Worm (Caenorhabditis elegans): ENCODE results near the gene B0304.4.

- TF ChIP-seq mdl-1 (tag; optimal IDR thresholded peaks at IDR 0.05) (no peak), R02D3.7 (tag; optimal IDR thresholded peaks at IDR 0.05) (no peak), ztf-4 (tag; optimal IDR thresholded peaks at IDR 0.05) (no peak), ztf-11 (tag; optimal IDR thresholded peaks at IDR 0.05) (no peak), nhr-237 (tag; optimal IDR thresholded peaks at IDR 0.05) (no peak), nhr-77 (tag; optimal IDR thresholded peaks at IDR 0.05) (no peak), lin-13 (GFP tag; optimal IDR thresholded peaks at IDR 0.05) (no peak), ZK546.5 (tag; optimal IDR thresholded peaks at IDR 0.05) (no peak), zag-1 (tag; optimal IDR thresholded peaks at IDR 0.05) (no peak), nhr-25 (tag; optimal IDR thresholded peaks at IDR 0.05) (no peak), lin-39 (tag; optimal IDR thresholded peaks at IDR 0.05) (no peak)
Observed at ce11 chrII:4525185-4525584, 2.2 kb upstream of the B0304.4 start.
